Worm (Caenorhabditis elegans): ENCODE data around the gene str-113.

ce11 chrV:3686899-3687298 lies 20.1 kb upstream of the str-113 start, which contains the start of gene unc-132:
- TF ChIP-seq nhr-28 (tag; optimal IDR thresholded peaks at IDR 0.05): no peak
- no peak for TF ChIP-seq ama-1 (optimal IDR thresholded peaks at IDR 0.05)
- TF ChIP-seq pqm-1 (tag; optimal IDR thresholded peaks at IDR 0.05): no peak
